Worm (Caenorhabditis elegans) whole organism, young adult: Measurements from ENCODE around the gene ins-11.

Experiments used
- B0035.1 ChIP-seq: sonication (generic microtip); optimal IDR thresholded peaks from 2 replicates; lab custom pipeline; 2016; ENCODE audit warnings: missing genetic modification characterization, mild to moderate bottlenecking, missing compliant biosample characterization, missing genotype, missing genetic modification reagents
- F23B12.7 ChIP-seq: sonication (generic microtip); optimal IDR thresholded peaks from 2 replicates; lab custom pipeline; 2017; ENCODE audit warnings: missing genetic modification characterization, mild to moderate bottlenecking, missing compliant biosample characterization, antibody characterized with exemption, moderate library complexity; ENCODE audit not compliant: insufficient read depth
- Y95B8A.8 ChIP-seq: fragments of 200-800 bp; sonication (Bioruptor generic); IDR thresholded peaks from 2 replicates; pipeline ENCODE4 v1.3.6; 2022; ENCODE audit warnings: missing genetic modification reagents, missing genetic modification characterization, missing compliant biosample characterization
- ceh-100 ChIP-seq: fragments of 200-800 bp; sonication (Bioruptor generic); IDR thresholded peaks from 2 replicates; pipeline ENCODE4 v1.3.6; 2022; ENCODE audit warnings: missing genetic modification reagents, missing genetic modification characterization, missing compliant biosample characterization
- ceh-79 ChIP-seq: sonication (generic microtip); optimal IDR thresholded peaks from 2 replicates; lab custom pipeline; 2017; ENCODE audit warnings: mild to moderate bottlenecking, missing genetic modification characterization, missing compliant biosample characterization
- dox-1 ChIP-seq: fragments of 200-800 bp; sonication (Bioruptor generic); IDR thresholded peaks from 2 replicates; pipeline ENCODE4 v1.3.6; 2022; ENCODE audit warnings: missing genetic modification reagents, missing genetic modification characterization, missing compliant biosample characterization
- him-1 ChIP-seq: sonication (generic microtip); optimal IDR thresholded peaks from 2 replicates; lab custom pipeline; 2016; ENCODE audit warnings: missing genotype, missing genetic modification reagents, missing genetic modification characterization, missing compliant biosample characterization
- lin-26 ChIP-seq: fragments of 200-800 bp; sonication (Bioruptor generic); IDR thresholded peaks from 2 replicates; pipeline ENCODE4 v1.3.6; 2022; ENCODE audit warnings: missing genetic modification reagents, missing genetic modification characterization, missing compliant biosample characterization
- lin-35 ChIP-seq, 3 experiments: fragments of 150-350 bp in 2 of 3; sonication (generic microtip) in 1 of 3; optimal IDR thresholded peaks; 2 replicates each; lab custom pipeline; 2014 to 2018; ENCODE audit warnings: missing biosample characterization in 3 of 3, missing genetic modification characterization in 3 of 3, missing genetic modification reagents in 3 of 3
- lsl-1 ChIP-seq: fragments of 200-800 bp; sonication (Bioruptor generic); optimal IDR thresholded peaks from 2 replicates; lab custom pipeline; 2018; ENCODE audit warnings: mild to moderate bottlenecking, missing genetic modification characterization, moderate library complexity, missing compliant biosample characterization
- nfyb-1 ChIP-seq: fragments of 200-800 bp; sonication (Bioruptor generic); IDR thresholded peaks from 2 replicates; pipeline ENCODE4 v1.3.6; 2022; ENCODE audit warnings: missing genetic modification reagents, missing genetic modification characterization, missing compliant biosample characterization
- sea-2 ChIP-seq: fragments of 200-800 bp; sonication (Bioruptor generic); IDR thresholded peaks from 2 replicates; pipeline ENCODE4 v1.3.6; 2022; ENCODE audit warnings: missing genetic modification characterization, missing compliant biosample characterization
- tbp1 ChIP-seq: fragments of 200-800 bp; sonication (Bioruptor generic); optimal IDR thresholded peaks from 2 replicates; lab custom pipeline; 2018; ENCODE audit warnings: mild to moderate bottlenecking, missing genetic modification characterization, missing compliant biosample characterization
- unc-62 ChIP-seq: fragments of 150-350 bp; optimal IDR thresholded peaks from 2 replicates; lab custom pipeline; 2014; ENCODE audit warnings: missing biosample characterization, missing genetic modification reagents, missing genetic modification characterization

DNA sequence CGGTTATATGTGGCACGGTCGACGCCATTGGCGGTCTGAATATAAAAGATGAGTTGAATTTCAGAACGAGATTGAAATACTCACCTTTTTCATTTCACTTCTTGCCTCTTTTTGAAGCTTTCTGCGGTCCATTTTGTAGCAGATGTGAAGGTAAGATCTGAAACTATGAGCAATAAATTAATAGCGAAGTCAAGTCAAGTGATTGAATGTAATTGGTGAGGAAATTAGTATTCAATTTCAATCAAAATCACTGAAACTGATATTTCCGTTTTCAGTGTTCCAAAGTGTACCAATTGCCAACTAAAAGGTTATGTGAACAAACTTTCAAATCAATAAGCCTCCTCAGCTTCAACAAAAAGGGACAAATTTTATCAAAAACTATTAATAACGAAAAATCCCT, 14.8 kb upstream of the ins-11 start, which contains the start of gene C17C3.24:
- TF ChIP-seq F23B12.7 (tag; lab: Kevin White, UChicago) (no peak), unc-62 (no peak), dox-1 (GFP tag; lab: Robert Waterston, UW) (no peak), lin-35 (GFP tag; optimal IDR thresholded peaks at IDR 0.05; lab: Kevin White, UChicago) (no peak), B0035.1 (tag; lab: Kevin White, UChicago) (no peak), sea-2 (GFP tag; lab: Robert Waterston, UW) (no peak), lin-26 (no peak), Y95B8A.8 (no peak), ceh-79 (tag; lab: Kevin White, UChicago) (no peak), him-1 (tag; lab: Kevin White, UChicago) (no peak), nfyb-1 (GFP tag; lab: Robert Waterston, UW) (no peak), ceh-100 (GFP tag; lab: Robert Waterston, UW) (no peak), lsl-1 (GFP tag; lab: Kevin White, UChicago) (no peak), tbp1 (GFP tag; lab: Kevin White, UChicago) (no peak)
